Worm (Caenorhabditis elegans) whole organism, L1 larva: ENCODE results near the gene cdo-1.

ENCODE experiments used
- ama-1 ChIP-seq: fragments of 150-350 bp; optimal IDR thresholded peaks from 2 replicates; lab custom pipeline; 2014
- ceh-82 ChIP-seq, 3 experiments: fragments of 150-350 bp in 1 of 3; sonication (generic microtip) in 2 of 3; optimal IDR thresholded peaks; 2 replicates each; lab custom pipeline; 2014 to 2017; ENCODE audit warnings: missing biosample characterization in 3 of 3, missing genetic modification characterization in 3 of 3
- jun-1 ChIP-seq: fragments of 150-350 bp; optimal IDR thresholded peaks from 2 replicates; lab custom pipeline; 2014; ENCODE audit warnings: missing biosample characterization, missing genetic modification reagents, missing genetic modification characterization
- lin-35 ChIP-seq, 2 experiments: fragments of 150-350 bp; optimal IDR thresholded peaks; 2 replicates each; lab custom pipeline; 2014; ENCODE audit warnings: missing biosample characterization in 2 of 2, missing genetic modification characterization in 2 of 2, missing genetic modification reagents in 2 of 2
- lir-3 ChIP-seq: sonication (generic microtip); optimal IDR thresholded peaks from 2 replicates; lab custom pipeline; 2016; ENCODE audit warnings: mild to moderate bottlenecking, missing genetic modification characterization, moderate library complexity, missing compliant biosample characterization; ENCODE audit not compliant: poor library complexity
- lsy-2 ChIP-seq, 2 experiments: fragments of 150-350 bp; optimal IDR thresholded peaks; 2 replicates each; lab custom pipeline; 2014; ENCODE audit warnings: missing biosample characterization in 2 of 2, missing genetic modification characterization in 2 of 2
- mdl-1 ChIP-seq, 2 experiments: fragments of 150-350 bp; optimal IDR thresholded peaks; 2 replicates each; lab custom pipeline; 2014 to 2017; ENCODE audit warnings: missing biosample characterization in 2 of 2, missing genetic modification characterization in 2 of 2, inconsistent platforms in 1 of 2
- mep-1 ChIP-seq: fragments of 150-350 bp; optimal IDR thresholded peaks from 2 replicates; lab custom pipeline; 2014; ENCODE audit warnings: missing biosample characterization, missing genetic modification characterization
- nhr-237 ChIP-seq: fragments of 150-350 bp; optimal IDR thresholded peaks from 2 replicates; lab custom pipeline; 2014; ENCODE audit warnings: missing biosample characterization, missing genetic modification characterization
- pqm-1 ChIP-seq: sonication (generic microtip); optimal IDR thresholded peaks from 3 replicates; lab custom pipeline; 2017; ENCODE audit warnings: missing biosample characterization, missing genetic modification characterization
- rnt-1 ChIP-seq: sonication (generic microtip); optimal IDR thresholded peaks from 2 replicates; lab custom pipeline; 2016; ENCODE audit warnings: mild to moderate bottlenecking, missing genetic modification characterization, moderate library complexity, missing compliant biosample characterization
- unc-62 ChIP-seq: fragments of 150-350 bp; optimal IDR thresholded peaks from 2 replicates; lab custom pipeline; 2014; ENCODE audit warnings: missing biosample characterization, missing genetic modification reagents, missing genetic modification characterization
- zip-4 ChIP-seq: fragments of 200-800 bp; sonication (Bioruptor generic); optimal IDR thresholded peaks from 2 replicates; lab custom pipeline; 2018; ENCODE audit warnings: mild to moderate bottlenecking, missing genetic modification characterization, moderate library complexity, missing compliant biosample characterization
- ztf-4 ChIP-seq: fragments of 150-350 bp; optimal IDR thresholded peaks from 2 replicates; lab custom pipeline; 2014; ENCODE audit warnings: missing biosample characterization, missing genetic modification characterization

DNA sequence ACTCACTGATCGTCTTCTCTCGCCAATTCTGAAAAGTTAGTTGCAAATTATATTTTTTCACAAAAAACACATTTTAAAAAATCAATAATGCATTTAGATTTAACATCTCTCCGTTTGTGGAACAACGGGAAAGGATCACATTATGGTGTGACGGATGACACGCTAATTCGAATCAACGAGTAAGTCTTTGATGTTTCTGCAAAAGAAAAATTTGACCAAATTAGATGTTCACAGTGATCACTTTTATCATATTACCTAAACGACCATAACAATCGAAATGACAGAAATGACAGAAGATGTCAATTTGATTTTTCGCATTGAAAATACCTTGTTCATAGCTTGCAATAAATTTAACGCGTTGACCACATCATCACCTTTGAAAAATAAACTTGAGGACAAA is 2.0 kb downstream of the cdo-1 start:
- TF ChIP-seq jun-1 (tag; lab: Kevin White, UChicago) (no peak), unc-62 (GFP tag; lab: Kevin White, UChicago) (no peak), zip-4 (no peak), rnt-1 (tag; lab: Kevin White, UChicago) (no peak), lsy-2 (tag; optimal IDR thresholded peaks at IDR 0.05; lab: Kevin White, UChicago) (no peak), mdl-1 (tag; optimal IDR thresholded peaks at IDR 0.05; lab: Kevin White, UChicago) (no peak), ztf-4 (tag; lab: Kevin White, UChicago) (no peak), pqm-1 (no peak), lir-3 (no peak), lin-35 (GFP tag; optimal IDR thresholded peaks at IDR 0.05; lab: Kevin White, UChicago) (no peak), ceh-82 (tag; optimal IDR thresholded peaks at IDR 0.05; lab: Kevin White, UChicago) (no peak), nhr-237 (tag; lab: Kevin White, UChicago) (no peak), mep-1 (no peak), ama-1 (lab: Kevin White, UChicago) (no peak)
